Fruit fly (Drosophila melanogaster) whole organism, embryonic: ENCODE measurements around the gene N.

Experiments used
- Antp ChIP-seq: fragments of 200-800 bp; sonication (Bioruptor generic); optimal IDR thresholded peaks from 3 replicates; lab custom pipeline; 2016; ENCODE audit warnings: missing biosample characterization, missing genetic modification characterization
- B-H1 ChIP-seq: fragments of 200-800 bp; sonication (Bioruptor generic); IDR thresholded peaks from 3 replicates; pipeline ENCODE4 v1.3.6; 2022; ENCODE audit warnings: missing biosample characterization, missing genetic modification characterization
- CG10431 ChIP-seq: fragments of 200-800 bp; sonication (Bioruptor generic); optimal IDR thresholded peaks from 3 replicates; lab custom pipeline; 2018; ENCODE audit warnings: missing biosample characterization, mild to moderate bottlenecking, missing genetic modification characterization
- CG10979 ChIP-seq: fragments of 200-800 bp; sonication (Bioruptor generic); optimal IDR thresholded peaks from 2 replicates; lab custom pipeline; 2018; ENCODE audit warnings: missing biosample characterization, mild to moderate bottlenecking, missing genetic modification characterization, moderate library complexity
- CG11456 ChIP-seq: fragments of 200-800 bp; sonication (Bioruptor generic); IDR thresholded peaks from 3 replicates; pipeline ENCODE4 v1.3.6; 2022; ENCODE audit warnings: missing biosample characterization, missing genetic modification characterization
- CG12104 ChIP-seq: fragments of 200-800 bp; sonication (Bioruptor generic); optimal IDR thresholded peaks from 3 replicates; lab custom pipeline; 2016; ENCODE audit warnings: missing biosample characterization, missing genetic modification characterization
- CG13894 ChIP-seq: fragments of 200-800 bp; sonication (Bioruptor generic); optimal IDR thresholded peaks from 3 replicates; lab custom pipeline; 2018; ENCODE audit warnings: missing biosample characterization, mild to moderate bottlenecking, missing genetic modification characterization, moderate library complexity
- CG15073 ChIP-seq: fragments of 200-800 bp; sonication (Bioruptor generic); optimal IDR thresholded peaks from 2 replicates; lab custom pipeline; 2016; ENCODE audit warnings: missing biosample characterization, missing genetic modification characterization
- CG1602 ChIP-seq: fragments of 200-800 bp; sonication (Bioruptor generic); optimal IDR thresholded peaks from 3 replicates; lab custom pipeline; 2016; ENCODE audit warnings: missing biosample characterization, missing genetic modification characterization
- CG1647 ChIP-seq: fragments of 200-800 bp; sonication (Bioruptor generic); optimal IDR thresholded peaks from 3 replicates; lab custom pipeline; 2016; ENCODE audit warnings: missing biosample characterization, missing genetic modification characterization
- CG17359 ChIP-seq: fragments of 200-800 bp; sonication (Bioruptor generic); optimal IDR thresholded peaks from 3 replicates; lab custom pipeline; 2018; ENCODE audit warnings: missing biosample characterization, mild to moderate bottlenecking, missing genetic modification characterization, moderate library complexity
- CG17361 ChIP-seq: fragments of 200-800 bp; sonication (Bioruptor generic); IDR thresholded peaks from 3 replicates; pipeline ENCODE4 v1.3.6; 2022; ENCODE audit warnings: missing biosample characterization, missing genetic modification characterization
- CG18011 ChIP-seq: fragments of 200-800 bp; sonication (Bioruptor generic); optimal IDR thresholded peaks from 2 replicates; lab custom pipeline; 2017; ENCODE audit warnings: missing biosample characterization, missing genetic modification characterization, mild to moderate bottlenecking, moderate library complexity, missing genotype
- CG2116 ChIP-seq: fragments of 200-800 bp; sonication (Bioruptor generic); optimal IDR thresholded peaks from 3 replicates; lab custom pipeline; 2018; ENCODE audit warnings: missing biosample characterization, mild to moderate bottlenecking, missing genetic modification characterization
- CG2712 ChIP-seq: fragments of 200-800 bp; optimal IDR thresholded peaks from 3 replicates; lab custom pipeline; 2019; ENCODE audit warnings: missing biosample characterization, mild to moderate bottlenecking, missing genetic modification characterization, moderate library complexity
- CG33557 ChIP-seq: fragments of 200-800 bp; sonication (Bioruptor generic); optimal IDR thresholded peaks from 2 replicates; lab custom pipeline; 2019; ENCODE audit warnings: missing biosample characterization, mild to moderate bottlenecking, missing genetic modification characterization, moderate library complexity
- CG3407 ChIP-seq: fragments of 200-800 bp; sonication (Bioruptor generic); optimal IDR thresholded peaks from 2 replicates; lab custom pipeline; 2018; ENCODE audit warnings: missing biosample characterization, mild to moderate bottlenecking, missing genetic modification characterization
- CG4854 ChIP-seq: fragments of 200-800 bp; sonication (Bioruptor generic); optimal IDR thresholded peaks from 2 replicates; lab custom pipeline; 2016; ENCODE audit warnings: missing biosample characterization, missing genetic modification characterization, inconsistent platforms
- CG5180 ChIP-seq: fragments of 200-800 bp; sonication (Bioruptor generic); optimal IDR thresholded peaks from 3 replicates; lab custom pipeline; 2017; ENCODE audit warnings: missing biosample characterization, missing genetic modification characterization, mild to moderate bottlenecking, moderate library complexity, missing genetic modification reagents
- CG6683 ChIP-seq: fragments of 200-800 bp; sonication (Bioruptor generic); optimal IDR thresholded peaks from 2 replicates; lab custom pipeline; 2017; ENCODE audit warnings: missing biosample characterization, mild to moderate bottlenecking, missing genetic modification characterization, missing genetic modification reagents
- CG9727 ChIP-seq: fragments of 200-800 bp; sonication (Bioruptor generic); optimal IDR thresholded peaks from 3 replicates; lab custom pipeline; 2017; ENCODE audit warnings: missing biosample characterization, mild to moderate bottlenecking, missing genetic modification characterization
- Dip2 ChIP-seq: fragments of 200-800 bp; sonication (Bioruptor generic); IDR thresholded peaks from 2 replicates; pipeline ENCODE4 v1.3.6; 2022; ENCODE audit warnings: missing biosample characterization, missing genetic modification characterization
- Doc2 ChIP-seq: fragments of 200-800 bp; sonication (Bioruptor generic); IDR thresholded peaks from 2 replicates; pipeline ENCODE4 v1.3.6; 2022; ENCODE audit warnings: missing biosample characterization, missing genetic modification characterization
- ERR ChIP-seq: fragments of 200-800 bp; sonication (Bioruptor generic); optimal IDR thresholded peaks from 2 replicates; lab custom pipeline; 2016; ENCODE audit warnings: missing biosample characterization, missing genetic modification characterization
- HLHmδ ChIP-seq: fragments of 200-800 bp; sonication (Bioruptor generic); optimal IDR thresholded peaks from 2 replicates; lab custom pipeline; 2018; ENCODE audit warnings: missing biosample characterization, mild to moderate bottlenecking, missing genetic modification characterization, moderate library complexity
- Mes4 ChIP-seq: fragments of 200-800 bp; sonication (Bioruptor generic); optimal IDR thresholded peaks from 2 replicates; lab custom pipeline; 2016; ENCODE audit warnings: missing biosample characterization, missing genetic modification characterization
- NK7.1 ChIP-seq: fragments of 200-800 bp; sonication (Bioruptor generic); optimal IDR thresholded peaks from 3 replicates; lab custom pipeline; 2016; ENCODE audit warnings: missing biosample characterization, missing genetic modification characterization
- Sin3A ChIP-seq: fragments of >200 bp; optimal IDR thresholded peaks from 2 replicates; lab custom pipeline; 2018
- TFAM ChIP-seq: fragments of 200-800 bp; sonication (Bioruptor generic); optimal IDR thresholded peaks from 2 replicates; lab custom pipeline; 2017; ENCODE audit warnings: missing biosample characterization, missing genetic modification characterization, inconsistent platforms
- ato ChIP-seq: fragments of 200-800 bp; sonication (Bioruptor generic); IDR thresholded peaks from 2 replicates; pipeline ENCODE4 v1.3.6; 2022; ENCODE audit warnings: missing biosample characterization, missing genetic modification characterization; ENCODE audit not compliant: partially characterized antibody
- bbx ChIP-seq: fragments of 200-800 bp; sonication (Bioruptor generic); IDR thresholded peaks from 2 replicates; pipeline ENCODE4 v1.3.6; 2022; ENCODE audit warnings: missing biosample characterization, missing genetic modification characterization; ENCODE audit not compliant: partially characterized antibody
- chif ChIP-seq, 2 experiments: fragments of 200-800 bp; sonication (Bioruptor generic); optimal IDR thresholded peaks; 3 replicates each; lab custom pipeline; 2016; ENCODE audit warnings: missing biosample characterization in 2 of 2, missing genetic modification characterization in 2 of 2
- crc ChIP-seq: fragments of 200-800 bp; sonication (Bioruptor generic); optimal IDR thresholded peaks from 2 replicates; lab custom pipeline; 2016; ENCODE audit warnings: missing biosample characterization, missing genetic modification characterization
- dmrt99B ChIP-seq: fragments of 200-800 bp; sonication (Bioruptor generic); optimal IDR thresholded peaks from 2 replicates; lab custom pipeline; 2018; ENCODE audit warnings: missing biosample characterization, mild to moderate bottlenecking, missing genetic modification characterization, moderate library complexity
- eve ChIP-seq, 2 experiments: fragments of >200 bp; optimal IDR thresholded peaks; 2 replicates each; lab custom pipeline; 2017; ENCODE audit warnings: missing biosample characterization in 2 of 2, missing genetic modification characterization in 2 of 2
- fd102C ChIP-seq: fragments of 200-800 bp; sonication (Bioruptor generic); optimal IDR thresholded peaks from 2 replicates; lab custom pipeline; 2018; ENCODE audit warnings: missing biosample characterization, mild to moderate bottlenecking, missing genetic modification characterization, moderate library complexity
- fd96Cb ChIP-seq: fragments of 200-800 bp; sonication (Bioruptor generic); optimal IDR thresholded peaks from 2 replicates; lab custom pipeline; 2018; ENCODE audit warnings: missing biosample characterization, mild to moderate bottlenecking, missing genetic modification characterization, moderate library complexity
- fu2 ChIP-seq: fragments of 200-800 bp; sonication (Bioruptor generic); optimal IDR thresholded peaks from 2 replicates; lab custom pipeline; 2016; ENCODE audit warnings: missing biosample characterization, missing genetic modification characterization
- gcm2 ChIP-seq: fragments of 200-800 bp; sonication (Bioruptor generic); optimal IDR thresholded peaks from 2 replicates; lab custom pipeline; 2016; ENCODE audit warnings: missing biosample characterization, missing genetic modification characterization
- grau ChIP-seq: fragments of 200-800 bp; optimal IDR thresholded peaks from 3 replicates; lab custom pipeline; 2019; ENCODE audit warnings: missing biosample characterization, mild to moderate bottlenecking, missing genetic modification characterization, moderate library complexity
- ken ChIP-seq: fragments of 200-800 bp; sonication (Bioruptor generic); IDR thresholded peaks from 3 replicates; pipeline ENCODE4 v1.3.6; 2022; ENCODE audit warnings: missing biosample characterization, missing genetic modification characterization
- lab ChIP-seq: fragments of 200-800 bp; sonication (Bioruptor generic); optimal IDR thresholded peaks from 3 replicates; lab custom pipeline; 2017; ENCODE audit warnings: missing biosample characterization, missing genetic modification characterization, mild to moderate bottlenecking, moderate library complexity, missing genetic modification reagents
- phol ChIP-seq: fragments of 200-800 bp; sonication (Bioruptor generic); optimal IDR thresholded peaks from 3 replicates; lab custom pipeline; 2018; ENCODE audit warnings: missing biosample characterization, mild to moderate bottlenecking, missing genetic modification characterization, moderate library complexity
- seq ChIP-seq: fragments of 200-800 bp; sonication (Bioruptor generic); IDR thresholded peaks from 2 replicates; pipeline ENCODE4 v1.3.6; 2022; ENCODE audit warnings: missing biosample characterization, missing genetic modification characterization
- slou ChIP-seq: fragments of 200-800 bp; sonication (Bioruptor generic); optimal IDR thresholded peaks from 3 replicates; lab custom pipeline; 2016; ENCODE audit warnings: missing biosample characterization, missing genetic modification characterization
- sug ChIP-seq: fragments of 200-800 bp; optimal IDR thresholded peaks from 2 replicates; lab custom pipeline; 2019; ENCODE audit warnings: missing biosample characterization, mild to moderate bottlenecking, missing genetic modification characterization, moderate library complexity
- toy ChIP-seq: fragments of 200-800 bp; sonication (Bioruptor generic); IDR thresholded peaks from 2 replicates; pipeline ENCODE4 v1.3.6; 2022; ENCODE audit warnings: missing biosample characterization, missing genetic modification characterization
- tup ChIP-seq: fragments of 200-800 bp; sonication (Bioruptor generic); optimal IDR thresholded peaks from 2 replicates; lab custom pipeline; 2016; ENCODE audit warnings: missing biosample characterization, mild to moderate bottlenecking, missing genetic modification characterization, moderate library complexity
- z ChIP-seq: fragments of 200-800 bp; sonication (Bioruptor generic); IDR thresholded peaks from 3 replicates; pipeline ENCODE4 v1.3.6; 2022; ENCODE audit warnings: missing biosample characterization, missing genetic modification characterization
- zf30C ChIP-seq: fragments of 200-800 bp; sonication (Bioruptor generic); optimal IDR thresholded peaks from 3 replicates; lab custom pipeline; 2018; ENCODE audit warnings: missing biosample characterization, mild to moderate bottlenecking, missing genetic modification characterization
- zfh1 ChIP-seq: fragments of 200-800 bp; sonication (Bioruptor generic); IDR thresholded peaks from 3 replicates; pipeline ENCODE4 v1.3.6; 2022; ENCODE audit warnings: missing biosample characterization, missing genetic modification characterization
- zfh2 ChIP-seq: fragments of 200-800 bp; sonication (Bioruptor generic); optimal IDR thresholded peaks from 2 replicates; lab custom pipeline; 2016; ENCODE audit warnings: missing biosample characterization, missing genetic modification characterization

N gene

DNA sequence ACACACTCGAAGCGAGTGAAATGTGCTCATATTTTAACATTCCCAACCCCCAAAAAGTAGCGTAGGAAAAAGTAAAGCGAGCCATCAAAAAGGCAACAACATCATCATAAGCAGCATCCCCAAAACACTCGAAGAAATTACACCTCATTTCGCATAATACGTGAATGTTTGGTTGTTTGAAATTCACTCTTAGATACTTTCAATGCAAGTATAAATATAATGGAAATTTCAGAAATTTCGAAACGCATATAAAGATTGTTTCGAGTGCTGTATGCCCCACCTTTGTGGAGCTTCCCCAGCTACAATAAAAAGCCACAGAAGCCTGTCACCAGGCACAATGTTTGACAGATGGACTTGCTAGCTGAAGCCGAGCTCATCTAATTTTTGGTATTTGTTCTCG is 47.6 kb upstream of the N start (continued):
- TF ChIP-seq ato (no peak), CG13894 (tag; lab: Kevin White, UChicago) (no peak), toy (GFP tag; lab: Robert Waterston, UW) (no peak), Dip2 (GFP tag; lab: Robert Waterston, UW) (no peak), CG15073 (GFP tag; lab: Kevin White, UChicago) (no peak), CG12104 (GFP tag; lab: Kevin White, UChicago) (no peak), CG6683 (GFP tag; lab: Kevin White, UChicago) (no peak), Sin3A (no peak), CG11456 (GFP tag; lab: Robert Waterston, UW) (no peak), TFAM (no peak), CG17361 (GFP tag; lab: Robert Waterston, UW) (no peak), seq (0 out of 2 replicates have a peak, but pooled peaks have one; percentile 15), fd96Cb (tag; lab: Kevin White, UChicago) (no peak), zf30C (GFP tag; lab: Kevin White, UChicago) (peak; percentile 20), lab (GFP tag; lab: Kevin White, UChicago) (peak; percentile 20), phol (tag; lab: Kevin White, UChicago) (peak; percentile 30), CG1647 (GFP tag; lab: Kevin White, UChicago) (no peak), slou (GFP tag; lab: Kevin White, UChicago) (no peak), NK7.1 (no peak), grau (tag; lab: Kevin White, UChicago) (peak; percentile 0), z (no peak), CG9727 (GFP tag; lab: Kevin White, UChicago) (peak; percentile 17), zfh1 (peak; percentile 41; the same call in 1 of the 3 replicates), CG4854 (GFP tag; lab: Kevin White, UChicago) (no peak), Antp (GFP tag; lab: Kevin White, UChicago) (no peak), CG2712 (tag; lab: Kevin White, UChicago) (peak; percentile 31), Doc2 (GFP tag; lab: Robert Waterston, UW) (no peak), CG18011 (GFP tag; lab: Kevin White, UChicago) (no peak), Mes4 (GFP tag; lab: Kevin White, UChicago) (no peak), CG3407 (no peak), CG10979 (tag; lab: Kevin White, UChicago) (peak; percentile 13), CG1602 (no peak), bbx (GFP tag; lab: Robert Waterston, UW) (no peak), chif (GFP tag; optimal IDR thresholded peaks at IDR 0.05; lab: Kevin White, UChicago) (no peak), ken (GFP tag; lab: Robert Waterston, UW) (0 out of 3 replicates have a peak, but pooled peaks have one; percentile 19), B-H1 (no peak), dmrt99B (peak; percentile 10), fd102C (no peak), zfh2 (GFP tag; lab: Kevin White, UChicago) (no peak), CG2116 (GFP tag; lab: Kevin White, UChicago) (no peak), HLHmδ (GFP tag; lab: Kevin White, UChicago) (no peak), CG10431 (GFP tag; lab: Kevin White, UChicago) (no peak), CG17359 (tag; lab: Kevin White, UChicago) (peak; percentile 10), CG5180 (no peak), fu2 (GFP tag; lab: Kevin White, UChicago) (no peak), crc (GFP tag; lab: Kevin White, UChicago) (no peak), ERR (no peak), eve (GFP tag; optimal IDR thresholded peaks at IDR 0.05; lab: Kevin White, UChicago) (no peak), CG33557 (GFP tag; lab: Kevin White, UChicago) (no peak), tup (GFP tag; lab: Kevin White, UChicago) (no peak), sug (tag; lab: Kevin White, UChicago) (no peak), gcm2 (GFP tag; lab: Kevin White, UChicago) (no peak)
